Worm (Caenorhabditis elegans) whole organism, young adult: ENCODE measurements around the gene smg-4.
A peak's percentile ranks its signal among the peaks of the same experiment; 100 is the strongest.

Experiments
- B0019.2 ChIP-seq: fragments of 200-800 bp; sonication (Bioruptor generic); conservative IDR thresholded peaks from 2 replicates; pipeline ENCODE4 v1.3.6; 2022; ENCODE audit warnings: missing genetic modification reagents, missing genetic modification characterization, missing compliant biosample characterization
- C06A6.2 ChIP-seq: fragments of 200-800 bp; sonication (Bioruptor generic); conservative IDR thresholded peaks from 2 replicates; pipeline ENCODE4 v1.3.6; 2022; ENCODE audit warnings: missing genetic modification characterization, missing compliant biosample characterization
- C17E4.6 ChIP-seq: fragments of 200-800 bp; sonication (Bioruptor generic); IDR thresholded peaks from 2 replicates; pipeline ENCODE4 v1.3.6; 2022; ENCODE audit warnings: missing genetic modification reagents, missing genetic modification characterization, missing compliant biosample characterization
- F23B12.7 ChIP-seq: sonication (generic microtip); optimal IDR thresholded peaks from 2 replicates; lab custom pipeline; 2017; ENCODE audit warnings: missing genetic modification characterization, mild to moderate bottlenecking, missing compliant biosample characterization, antibody characterized with exemption, moderate library complexity; ENCODE audit not compliant: insufficient read depth
- F33H1.4 ChIP-seq: fragments of 200-800 bp; sonication (Bioruptor generic); IDR thresholded peaks from 2 replicates; pipeline ENCODE4 v1.3.6; 2022; ENCODE audit warnings: missing genetic modification reagents, missing genetic modification characterization, missing compliant biosample characterization
- F57C9.4 ChIP-seq: sonication (generic microtip); optimal IDR thresholded peaks from 2 replicates; lab custom pipeline; 2017; ENCODE audit warnings: mild to moderate bottlenecking, missing genetic modification characterization, missing compliant biosample characterization
- T07F8.4 ChIP-seq: sonication (generic microtip); optimal IDR thresholded peaks from 2 replicates; lab custom pipeline; 2016; ENCODE audit warnings: mild to moderate bottlenecking, missing genetic modification characterization, moderate library complexity, missing compliant biosample characterization
- Y56A3A.18 ChIP-seq: fragments of 200-800 bp; sonication (Bioruptor generic); IDR thresholded peaks from 2 replicates; pipeline ENCODE4 v1.3.6; 2022; ENCODE audit warnings: missing genetic modification reagents, missing genetic modification characterization, missing compliant biosample characterization
- ama-1 ChIP-seq, 3 experiments: fragments of 150-350 bp in 1 of 3; sonication (generic microtip) in 2 of 3; optimal IDR thresholded peaks; 2 replicates each; lab custom pipeline; 2014 to 2018; ENCODE audit warnings: missing biosample characterization in 2 of 3, missing genetic modification characterization in 2 of 3, missing genetic modification reagents in 2 of 3
- athp-1 ChIP-seq: sonication (generic microtip); optimal IDR thresholded peaks from 2 replicates; lab custom pipeline; 2017; ENCODE audit warnings: mild to moderate bottlenecking, missing genetic modification characterization, missing compliant biosample characterization
- ceh-91 ChIP-seq: fragments of 200-800 bp; sonication (Bioruptor generic); IDR thresholded peaks from 2 replicates; pipeline ENCODE4 v1.3.6; 2022; ENCODE audit warnings: missing genetic modification reagents, missing genetic modification characterization, missing compliant biosample characterization
- chd-7 ChIP-seq: sonication (generic microtip); optimal IDR thresholded peaks from 2 replicates; lab custom pipeline; 2016; ENCODE audit warnings: mild to moderate bottlenecking, missing genetic modification characterization, moderate library complexity, missing compliant biosample characterization
- die-1 ChIP-seq: sonication (generic microtip); optimal IDR thresholded peaks from 2 replicates; lab custom pipeline; 2016; ENCODE audit warnings: missing genotype, mild to moderate bottlenecking, missing genetic modification characterization, missing compliant biosample characterization
- dpff-1 ChIP-seq: sonication (generic microtip); optimal IDR thresholded peaks from 2 replicates; lab custom pipeline; 2017; ENCODE audit warnings: mild to moderate bottlenecking, missing genetic modification characterization, missing compliant biosample characterization
- dpl-1 ChIP-seq: fragments of 150-350 bp; optimal IDR thresholded peaks from 2 replicates; lab custom pipeline; 2014; ENCODE audit warnings: missing biosample characterization, missing genetic modification reagents, missing genetic modification characterization
- efl-1 ChIP-seq: fragments of 150-350 bp; optimal IDR thresholded peaks from 2 replicates; lab custom pipeline; 2014; ENCODE audit warnings: missing biosample characterization, missing genetic modification reagents, missing genetic modification characterization
- egl-18 ChIP-seq: fragments of 200-800 bp; sonication (Bioruptor generic); IDR thresholded peaks from 2 replicates; pipeline ENCODE4 v1.3.6; 2022; ENCODE audit warnings: missing genetic modification reagents, missing genetic modification characterization, missing compliant biosample characterization
- gei-17 ChIP-seq: fragments of 200-800 bp; sonication (Bioruptor generic); optimal IDR thresholded peaks from 2 replicates; lab custom pipeline; 2018; ENCODE audit warnings: mild to moderate bottlenecking, missing genetic modification characterization, missing compliant biosample characterization
- hlh-26 ChIP-seq: fragments of 200-800 bp; sonication (Bioruptor generic); conservative IDR thresholded peaks from 2 replicates; pipeline ENCODE4 v1.3.6; 2022; ENCODE audit warnings: missing genetic modification reagents, missing genetic modification characterization, missing compliant biosample characterization
- hmg-1.2 ChIP-seq: fragments of 200-800 bp; sonication (Bioruptor generic); IDR thresholded peaks from 2 replicates; pipeline ENCODE4 v1.3.6; 2022; ENCODE audit warnings: missing genetic modification reagents, missing genetic modification characterization, missing compliant biosample characterization
- hsf-1 ChIP-seq: fragments of 200-800 bp; sonication (Bioruptor generic); IDR thresholded peaks from 2 replicates; pipeline ENCODE4 v1.3.6; 2022; ENCODE audit warnings: missing genetic modification reagents, missing genetic modification characterization, missing compliant biosample characterization
- lin-26 ChIP-seq: fragments of 200-800 bp; sonication (Bioruptor generic); IDR thresholded peaks from 2 replicates; pipeline ENCODE4 v1.3.6; 2022; ENCODE audit warnings: missing genetic modification reagents, missing genetic modification characterization, missing compliant biosample characterization
- lin-35 ChIP-seq, 3 experiments: fragments of 150-350 bp in 2 of 3; sonication (generic microtip) in 1 of 3; optimal IDR thresholded peaks; 2 replicates each; lab custom pipeline; 2014 to 2018; ENCODE audit warnings: missing biosample characterization in 3 of 3, missing genetic modification characterization in 3 of 3, missing genetic modification reagents in 3 of 3
- lsl-1 ChIP-seq: fragments of 200-800 bp; sonication (Bioruptor generic); optimal IDR thresholded peaks from 2 replicates; lab custom pipeline; 2018; ENCODE audit warnings: mild to moderate bottlenecking, missing genetic modification characterization, moderate library complexity, missing compliant biosample characterization
- madf-6 ChIP-seq: fragments of 200-800 bp; sonication (Bioruptor generic); IDR thresholded peaks from 2 replicates; pipeline ENCODE4 v1.3.6; 2022; ENCODE audit warnings: missing genetic modification reagents, missing genetic modification characterization, missing compliant biosample characterization
- madf-8 ChIP-seq: fragments of 200-800 bp; sonication (Bioruptor generic); conservative IDR thresholded peaks from 2 replicates; pipeline ENCODE4 v1.3.6; 2022; ENCODE audit warnings: missing genetic modification reagents, missing genetic modification characterization, missing compliant biosample characterization
- mcd-1 ChIP-seq: fragments of 200-800 bp; sonication (Bioruptor generic); IDR thresholded peaks from 2 replicates; pipeline ENCODE4 v1.3.6; 2022; ENCODE audit warnings: missing genetic modification reagents, missing genetic modification characterization, missing compliant biosample characterization
- nhr-120 ChIP-seq: fragments of 200-800 bp; sonication (Bioruptor generic); IDR thresholded peaks from 2 replicates; pipeline ENCODE4 v1.3.6; 2022; ENCODE audit warnings: missing genetic modification characterization, missing compliant biosample characterization
- sea-2 ChIP-seq: fragments of 200-800 bp; sonication (Bioruptor generic); IDR thresholded peaks from 2 replicates; pipeline ENCODE4 v1.3.6; 2022; ENCODE audit warnings: missing genetic modification characterization, missing compliant biosample characterization
- snpc-4 ChIP-seq, 5 experiments: fragments of 150-350 bp in 1 of 5; sonication (generic microtip) in 4 of 5; optimal IDR thresholded peaks; 2 replicates each; lab custom pipeline; 2014 to 2018; ENCODE audit warnings: missing genetic modification characterization in 5 of 5, missing biosample characterization in 3 of 5, antibody characterized with exemption in 2 of 5, mild to moderate bottlenecking in 2 of 5, missing compliant biosample characterization in 2 of 5, missing genotype in 2 of 5, moderate library complexity in 2 of 5, missing genetic modification reagents in 1 of 5
- tlf-1 ChIP-seq: fragments of 200-800 bp; sonication (Bioruptor generic); optimal IDR thresholded peaks from 2 replicates; lab custom pipeline; 2018; ENCODE audit warnings: mild to moderate bottlenecking, missing genetic modification characterization, missing compliant biosample characterization
- xnd-1 ChIP-seq: sonication (generic microtip); optimal IDR thresholded peaks from 2 replicates; lab custom pipeline; 2016; ENCODE audit warnings: missing genotype, missing genetic modification reagents, missing genetic modification characterization, missing compliant biosample characterization
- ztf-25 ChIP-seq: fragments of 200-800 bp; sonication (Bioruptor generic); IDR thresholded peaks from 2 replicates; pipeline ENCODE4 v1.3.6; 2022; ENCODE audit warnings: missing genetic modification reagents, missing genetic modification characterization, missing compliant biosample characterization
- ztf-28 ChIP-seq: fragments of 200-800 bp; sonication (Bioruptor generic); IDR thresholded peaks from 2 replicates; pipeline ENCODE4 v1.3.6; 2022; ENCODE audit warnings: missing genetic modification reagents, missing genetic modification characterization, missing compliant biosample characterization

The smg-4 gene

DNA sequence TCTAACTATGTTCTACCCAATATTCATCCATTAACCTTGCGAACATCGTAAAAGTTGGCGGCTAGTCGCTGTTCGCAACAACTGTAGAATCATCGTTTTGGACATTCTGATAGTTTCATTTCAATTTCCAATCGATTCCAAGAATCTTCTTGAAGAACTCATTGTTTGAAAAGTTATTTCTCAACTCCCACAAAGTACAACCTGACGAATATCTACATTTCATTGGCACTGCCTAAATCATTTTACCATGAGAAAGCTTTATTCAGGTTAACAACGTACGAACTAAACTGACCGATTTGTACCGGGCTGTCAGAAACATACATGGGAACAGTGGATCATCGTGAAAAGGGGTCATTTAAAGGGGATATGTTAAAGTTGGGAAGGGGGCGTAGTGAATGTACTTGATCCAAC lies 9.2 kb upstream of the smg-4 start, which contains the start of gene F46B6.6 (continued):
- 0 out of 2 replicates have a peak, but pooled peaks have one; percentile 41 for TF ChIP-seq Y56A3A.18 (GFP tag; lab: Robert Waterston, UW)
- TF ChIP-seq tlf-1 (GFP tag; lab: Kevin White, UChicago), result peak; percentile 12
- TF ChIP-seq C06A6.2 (GFP tag; lab: Robert Waterston, UW), result 0 out of 2 replicates have a peak, but pooled peaks have one; percentile 10
- TF ChIP-seq lin-35 (GFP tag; optimal IDR thresholded peaks at IDR 0.05; lab: Kevin White, UChicago), result peak in 1 of 3 experiments; percentile 24
- no peak for TF ChIP-seq mcd-1 (GFP tag; lab: Robert Waterston, UW)
- TF ChIP-seq lin-26 (GFP tag; lab: Robert Waterston, UW), result no peak; the same call in 1 of the 2 replicates
- peak; percentile 72 for TF ChIP-seq ama-1 (optimal IDR thresholded peaks at IDR 0.05; lab: Kevin White, UChicago)
- peak; percentile 14 to 36 for TF ChIP-seq ama-1 (GFP tag; optimal IDR thresholded peaks at IDR 0.05; lab: Kevin White, UChicago)
- TF ChIP-seq chd-7 (tag; lab: Kevin White, UChicago), result peak; percentile 80
- no peak for TF ChIP-seq sea-2 (GFP tag; lab: Robert Waterston, UW)
- peak; percentile 33 for TF ChIP-seq snpc-4 (GFP tag; optimal IDR thresholded peaks at IDR 0.05; lab: Kevin White, UChicago)
- no peak for TF ChIP-seq snpc-4 (tag; optimal IDR thresholded peaks at IDR 0.05; lab: Kevin White, UChicago)
- TF ChIP-seq nhr-120 (GFP tag; lab: Robert Waterston, UW), result no peak
- TF ChIP-seq hsf-1 (GFP tag; lab: Robert Waterston, UW), result peak; percentile 68
- no peak for TF ChIP-seq T07F8.4 (tag; lab: Kevin White, UChicago)

DNA sequence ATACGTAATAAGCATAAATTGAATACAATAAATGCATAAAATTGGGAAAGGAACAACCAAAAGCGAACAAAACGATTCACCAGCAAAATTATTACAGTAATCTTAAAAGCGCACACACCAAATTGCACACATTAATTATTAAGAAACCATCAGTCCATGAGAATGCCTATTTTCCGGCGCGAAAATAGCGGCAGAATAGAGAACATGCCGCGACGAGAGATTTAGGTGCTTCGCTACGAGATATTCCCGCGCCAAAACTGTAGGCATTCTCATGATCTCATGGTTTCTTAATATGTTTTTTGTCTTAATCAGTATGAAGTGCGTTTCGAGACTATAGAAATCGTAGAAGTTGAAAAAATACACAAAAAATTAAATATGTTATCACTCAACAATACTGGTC lies 6.7 kb upstream of the smg-4 start:
- TF ChIP-seq dpl-1 (GFP tag; lab: Kevin White, UChicago), result peak; percentile 21
- no peak for TF ChIP-seq hmg-1.2
- peak; percentile 45 for TF ChIP-seq lsl-1 (GFP tag; lab: Kevin White, UChicago)
- TF ChIP-seq F33H1.4 (GFP tag; lab: Robert Waterston, UW), result peak; percentile 6; the same call in 1 of the 2 replicates
- TF ChIP-seq nhr-120 (GFP tag; lab: Robert Waterston, UW), result no peak
- peak; percentile 56 for TF ChIP-seq efl-1 (GFP tag; lab: Kevin White, UChicago)
- TF ChIP-seq ceh-91 (GFP tag; lab: Robert Waterston, UW), result peak; percentile 50; the same call in 1 of the 2 replicates
- no peak for TF ChIP-seq ztf-28 (GFP tag; lab: Robert Waterston, UW)
- TF ChIP-seq madf-8 (GFP tag; lab: Robert Waterston, UW), result 0 out of 2 replicates have a peak, but pooled peaks have one; percentile 21
- TF ChIP-seq xnd-1 (tag; lab: Kevin White, UChicago), result peak; percentile 49
- peak; percentile 82 for TF ChIP-seq madf-6 (GFP tag; lab: Robert Waterston, UW)

DNA sequence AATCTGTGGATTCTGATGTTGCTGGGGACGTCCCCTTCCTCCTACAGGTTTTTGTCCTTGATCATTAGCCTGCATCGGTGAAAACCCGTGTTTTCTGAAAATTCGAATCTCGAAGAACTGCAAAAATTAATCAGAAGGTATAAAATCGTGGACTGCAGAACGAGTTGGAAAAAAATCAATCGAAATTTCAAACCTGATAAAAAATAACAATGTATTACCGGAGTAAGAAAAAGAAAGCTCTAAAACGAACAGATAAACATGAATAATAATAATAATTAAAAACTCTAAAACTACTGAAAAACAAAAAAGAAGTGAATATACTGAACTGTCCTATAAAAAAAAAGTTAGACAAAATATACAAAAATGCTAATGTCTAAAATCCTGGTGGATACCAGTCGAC lies 5.4 kb upstream of the smg-4 start, which contains the start of gene F46B6.5:
TSS of gene F46B6.5 (minus strand) at position 101 of the 400 bp plus-strand sequence.
- TF ChIP-seq die-1 (tag; lab: Kevin White, UChicago) (no peak), ztf-25 (GFP tag; lab: Robert Waterston, UW) (0 out of 2 replicates have a peak, but pooled peaks have one; percentile 38)

DNA sequence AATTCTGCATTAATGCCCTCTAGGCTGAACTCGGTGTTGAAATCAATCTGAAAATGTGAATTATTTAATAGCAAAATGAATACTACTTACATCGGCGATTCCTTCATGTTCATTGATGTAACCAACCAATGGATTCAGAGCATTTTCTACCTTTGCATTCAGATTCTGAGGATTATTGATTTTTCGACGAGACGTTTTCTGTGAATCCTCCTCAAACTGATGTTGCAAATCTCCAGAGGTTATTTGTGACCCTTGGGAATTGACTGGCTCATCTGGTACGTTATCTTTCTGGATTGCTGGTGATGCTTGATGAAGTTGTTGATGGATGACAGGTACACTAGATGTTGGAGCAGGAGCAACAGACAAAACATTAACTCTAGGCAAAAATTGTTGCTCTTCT lies 4.5 kb upstream of the smg-4 start:
- TF ChIP-seq F23B12.7 (tag; lab: Kevin White, UChicago) (no peak), madf-8 (GFP tag; lab: Robert Waterston, UW) (no peak), lin-35 (GFP tag; optimal IDR thresholded peaks at IDR 0.05; lab: Kevin White, UChicago) (no peak), B0019.2 (GFP tag; lab: Robert Waterston, UW) (no peak)

DNA sequence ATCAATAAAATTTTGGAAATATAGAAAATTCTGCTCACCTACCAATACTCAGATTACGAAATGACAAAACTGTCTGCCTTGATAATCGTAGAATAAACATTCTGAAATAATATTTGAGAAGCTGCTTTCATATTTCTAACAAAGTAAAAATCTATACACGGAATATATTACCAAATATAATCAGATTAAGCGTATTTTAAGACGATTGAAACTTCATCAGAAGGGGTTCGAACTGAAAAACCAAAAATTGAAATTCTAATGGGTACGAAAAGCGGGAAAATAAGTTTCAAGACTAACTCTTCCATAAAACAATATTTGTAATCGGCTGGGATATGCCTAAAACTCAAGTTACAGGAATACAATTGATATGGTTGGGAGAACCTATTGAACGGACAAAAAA lies 1.9 kb upstream of the smg-4 start, which contains the start of gene F46B6.4:
TSS of gene F46B6.4 (minus strand) at position 101 of the 400 bp plus-strand sequence.
- TF ChIP-seq athp-1 (tag; lab: Kevin White, UChicago), result no peak
- no peak for TF ChIP-seq F57C9.4 (tag; lab: Kevin White, UChicago)
- TF ChIP-seq dpff-1, result no peak
- no peak for TF ChIP-seq hlh-26 (GFP tag; lab: Robert Waterston, UW)
- TF ChIP-seq chd-7 (tag; lab: Kevin White, UChicago), result no peak
- TF ChIP-seq gei-17, result no peak
- no peak for TF ChIP-seq C17E4.6
- no peak for TF ChIP-seq egl-18
- no peak for TF ChIP-seq efl-1 (GFP tag; lab: Kevin White, UChicago)
- TF ChIP-seq T07F8.4 (tag; lab: Kevin White, UChicago), result no peak
